Worm (Caenorhabditis elegans): ENCODE data around the gene Y38H8A.12.

- TF ChIP-seq lin-15B (tag; optimal IDR thresholded peaks at IDR 0.05): no peak
- no peak for TF ChIP-seq unc-39 (tag; optimal IDR thresholded peaks at IDR 0.05)
- TF ChIP-seq zag-1 (tag; optimal IDR thresholded peaks at IDR 0.05): no peak
- no peak for TF ChIP-seq fos-1 (tag; optimal IDR thresholded peaks at IDR 0.05)
- TF ChIP-seq pqm-1 (tag; optimal IDR thresholded peaks at IDR 0.05): no peak
- TF ChIP-seq nhr-76 (tag; optimal IDR thresholded peaks at IDR 0.05): no peak
- no peak for TF ChIP-seq egl-5 (tag; optimal IDR thresholded peaks at IDR 0.05)
- TF ChIP-seq elt-1 (tag; optimal IDR thresholded peaks at IDR 0.05): no peak
- no peak for TF ChIP-seq pha-4 (tag; optimal IDR thresholded peaks at IDR 0.05)
- no peak for TF ChIP-seq nhr-28 (tag; optimal IDR thresholded peaks at IDR 0.05)
- TF ChIP-seq nhr-25 (tag; optimal IDR thresholded peaks at IDR 0.05): no peak
- no peak for TF ChIP-seq tbx-2 (tag; optimal IDR thresholded peaks at IDR 0.05)
- TF ChIP-seq fkh-10 (GFP tag; optimal IDR thresholded peaks at IDR 0.05): no peak
Measured at ce11 chrIV:13487596-13487995, 26.8 kb upstream of the Y38H8A.12 start.
